Worm (Caenorhabditis elegans) whole organism, midembryonic: Measurements from ENCODE around the gene bcl-7.

Experiments
- cog-1 ChIP-seq: sonication (generic microtip); optimal IDR thresholded peaks from 2 replicates; lab custom pipeline; 2016; ENCODE audit warnings: missing genetic modification characterization, missing compliant biosample characterization
- med-1 ChIP-seq: sonication (generic microtip); optimal IDR thresholded peaks from 2 replicates; lab custom pipeline; 2017; ENCODE audit warnings: missing genetic modification characterization, mild to moderate bottlenecking, missing compliant biosample characterization, antibody characterized with exemption, missing genetic modification reagents; ENCODE audit not compliant: insufficient read depth
- ref-1 ChIP-seq: fragments of 200-800 bp; sonication (Bioruptor generic); conservative IDR thresholded peaks from 2 replicates; pipeline ENCODE4 v1.3.6; 2022; ENCODE audit warnings: missing genetic modification reagents, missing genetic modification characterization, missing compliant biosample characterization
- tab-1 ChIP-seq: fragments of 200-800 bp; sonication (Bioruptor generic); IDR thresholded peaks from 2 replicates; pipeline ENCODE4 v1.3.6; 2022; ENCODE audit warnings: missing genetic modification characterization, missing compliant biosample characterization
- ztf-29 ChIP-seq: fragments of 200-800 bp; sonication (Bioruptor generic); IDR thresholded peaks from 2 replicates; pipeline ENCODE4 v1.3.6; 2022; ENCODE audit warnings: missing genetic modification reagents, missing genetic modification characterization, missing compliant biosample characterization

DNA sequence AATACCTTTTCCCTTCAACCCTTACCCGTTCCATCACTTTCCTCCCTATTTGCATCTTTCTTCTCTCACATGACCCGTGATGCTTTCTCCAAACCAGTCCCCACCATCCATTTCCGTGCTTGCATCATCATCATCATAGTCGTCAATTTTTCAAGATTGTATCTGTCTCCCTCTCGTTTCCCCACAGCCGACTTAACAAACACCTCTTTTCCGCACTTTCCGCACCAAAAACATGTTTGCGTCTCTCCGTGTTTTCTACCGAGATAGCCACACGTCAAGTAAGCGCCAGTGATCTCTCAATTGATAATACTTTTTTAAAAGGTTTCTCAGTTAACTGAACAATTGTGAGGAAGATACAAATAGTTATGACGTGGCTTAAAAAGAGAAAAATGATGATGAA, 12.1 kb downstream of the bcl-7 start:
- no peak for TF ChIP-seq cog-1 (tag; lab: Kevin White, UChicago)
- no peak for TF ChIP-seq ztf-29 (GFP tag; lab: Robert Waterston, UW)
- no peak for TF ChIP-seq ref-1 (GFP tag; lab: Robert Waterston, UW)
- no peak for TF ChIP-seq med-1
- TF ChIP-seq tab-1 = no peak
